Comparison of ENCODE assay signal across 4 fruit fly cellular contexts in the genomic region with DNA sequence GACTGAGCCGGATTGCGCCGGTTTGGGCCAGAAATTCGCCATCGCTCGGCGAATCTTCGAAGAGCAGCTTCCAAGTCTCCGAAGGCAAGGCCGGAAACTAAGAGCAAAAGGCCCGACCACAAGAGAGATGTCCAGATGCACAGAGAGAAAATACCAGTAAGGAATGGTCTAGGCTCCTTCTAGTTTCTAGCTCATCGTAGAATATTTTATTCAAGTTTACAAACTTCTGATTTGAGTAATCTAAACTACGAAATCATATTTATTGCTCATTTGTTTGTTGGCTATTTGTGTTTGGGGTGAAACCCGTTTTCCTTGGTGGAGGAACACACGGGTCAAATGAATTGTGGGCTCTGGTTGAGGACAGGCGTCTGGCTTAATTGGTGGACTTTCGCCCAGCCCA.
TF ChIP-seq lines count a peak whose summit lies in the region.

No protein-coding gene starts in this region.

- TF ChIP-seq CTCF in whole organism, embryonic (GFP tag; optimal IDR thresholded peaks at IDR 0.05; lab: Kevin White, UChicago) = no peak

TF ChIP-seq in whole organism, embryonic, 481 proteins besides CTCF, POLR2A, EP300 and RAD21:
- TF ChIP-seq CG8924 (tag; optimal IDR thresholded peaks at IDR 0.05; lab: Kevin White, UChicago) (no peak), ftz-f1 (GFP tag; optimal IDR thresholded peaks at IDR 0.05; lab: Kevin White, UChicago) (no peak), sens (GFP tag; lab: Kevin White, UChicago) (peak; percentile 51), vvl (GFP tag; IDR thresholded peaks at IDR 0.05; lab: Robert Waterston, UW) (no peak), CG7987 (GFP tag; optimal IDR thresholded peaks at IDR 0.05; lab: Kevin White, UChicago) (no peak), pan (optimal IDR thresholded peaks at IDR 0.05; lab: Kevin White, UChicago) (no peak), pan (GFP tag; optimal IDR thresholded peaks at IDR 0.05 in 1 of 2, IDR thresholded peaks at IDR 0.05 in 1 of 2) (no peak), bigmax (GFP tag; optimal IDR thresholded peaks at IDR 0.05; lab: Kevin White, UChicago) (no peak), CG17568 (GFP tag; optimal IDR thresholded peaks at IDR 0.05; lab: Kevin White, UChicago) (no peak), Med (GFP tag; lab: Kevin White, UChicago) (peak; percentile 65), fd102C (GFP tag; optimal IDR thresholded peaks at IDR 0.05; lab: Kevin White, UChicago) (no peak), nerfin-2 (GFP tag; IDR thresholded peaks at IDR 0.05; lab: Robert Waterston, UW; ENCODE audit: partially characterized antibody) (no peak), Hand (GFP tag; optimal IDR thresholded peaks at IDR 0.05; lab: Kevin White, UChicago) (no peak), Drgx (GFP tag; IDR thresholded peaks at IDR 0.05; lab: Robert Waterston, UW) (0 out of 2 replicates have a peak, but pooled peaks have one; percentile 32)
TF ChIP-seq in whole organism, embryonic: peak in this region for 3.

TF ChIP-seq in whole organism, prepupa, 60 proteins besides CTCF, POLR2A, EP300 and RAD21 (continues in another document):
- TF ChIP-seq CG15336 (GFP tag; IDR thresholded peaks at IDR 0.05; lab: Robert Waterston, UW) (peak; percentile 38; the same call in 1 of the 2 replicates), CG31627 (GFP tag; optimal IDR thresholded peaks at IDR 0.05; lab: Kevin White, UChicago) (peak; percentile 6), CG6276 (GFP tag; optimal IDR thresholded peaks at IDR 0.05; lab: Kevin White, UChicago) (peak; percentile 9), salr (GFP tag; optimal IDR thresholded peaks at IDR 0.05; lab: Kevin White, UChicago) (no peak), dsx (GFP tag; optimal IDR thresholded peaks at IDR 0.05; lab: Kevin White, UChicago; ENCODE audit: poor library complexity, severe bottlenecking) (no peak), lz (GFP tag; optimal IDR thresholded peaks at IDR 0.05; lab: Kevin White, UChicago) (peak; percentile 20), Eip93F (GFP tag; optimal IDR thresholded peaks at IDR 0.05; lab: Kevin White, UChicago) (no peak), svp (GFP tag; lab: Kevin White, UChicago) (no peak), CG7368 (GFP tag; optimal IDR thresholded peaks at IDR 0.05; lab: Kevin White, UChicago) (no peak), OdsH (GFP tag; optimal IDR thresholded peaks at IDR 0.05; lab: Kevin White, UChicago) (no peak), net (GFP tag; optimal IDR thresholded peaks at IDR 0.05; lab: Kevin White, UChicago) (peak; percentile 11), CG3919 (GFP tag; optimal IDR thresholded peaks at IDR 0.05; lab: Kevin White, UChicago) (peak; percentile 38), CG6163 (GFP tag; IDR thresholded peaks at IDR 0.05; lab: Robert Waterston, UW) (peak; percentile 72; the same call in 2 of the 3 replicates), acj6 (GFP tag; optimal IDR thresholded peaks at IDR 0.05; lab: Kevin White, UChicago) (peak; percentile 16), CG8119 (GFP tag; IDR thresholded peaks at IDR 0.05; lab: Robert Waterston, UW) (peak; percentile 40; the same call in 1 of the 3 replicates), CG6792 (GFP tag; optimal IDR thresholded peaks at IDR 0.05; lab: Kevin White, UChicago) (peak; percentile 36), CG9139 (GFP tag; optimal IDR thresholded peaks at IDR 0.05; lab: Kevin White, UChicago) (peak; percentile 12), CG8319 (GFP tag; optimal IDR thresholded peaks at IDR 0.05; lab: Kevin White, UChicago) (no peak), Lpt (GFP tag; optimal IDR thresholded peaks at IDR 0.05; lab: Kevin White, UChicago) (no peak), Smox (GFP tag; optimal IDR thresholded peaks at IDR 0.05; lab: Kevin White, UChicago) (no peak), eg (GFP tag; IDR thresholded peaks at IDR 0.05; lab: Robert Waterston, UW) (0 out of 3 replicates have a peak, but pooled peaks have one; percentile 16), CG1621 (tag; optimal IDR thresholded peaks at IDR 0.05; lab: Kevin White, UChicago) (no peak), CG10631 (GFP tag; optimal IDR thresholded peaks at IDR 0.05; lab: Kevin White, UChicago) (no peak), Ets21C (GFP tag; optimal IDR thresholded peaks at IDR 0.05; lab: Kevin White, UChicago) (no peak)

TF ChIP-seq in whole organism, pupa, 21 proteins besides CTCF, POLR2A, EP300 and RAD21:
- TF ChIP-seq CG10348 (GFP tag; IDR thresholded peaks at IDR 0.05; lab: Robert Waterston, UW) (no peak), gl (tag; optimal IDR thresholded peaks at IDR 0.05; lab: Kevin White, UChicago) (no peak), EcR (GFP tag; optimal IDR thresholded peaks at IDR 0.05; lab: Kevin White, UChicago) (no peak), CG14655 (GFP tag; optimal IDR thresholded peaks at IDR 0.05; lab: Kevin White, UChicago) (peak; percentile 59), CG8301 (tag; optimal IDR thresholded peaks at IDR 0.05; lab: Kevin White, UChicago) (peak; percentile 49), fd96Ca (GFP tag; IDR thresholded peaks at IDR 0.05; lab: Robert Waterston, UW) (no peak), CG32121 (GFP tag; IDR thresholded peaks at IDR 0.05; lab: Robert Waterston, UW) (0 out of 2 replicates have a peak, but pooled peaks have one; percentile 14), Ets98B (GFP tag; IDR thresholded peaks at IDR 0.05; lab: Robert Waterston, UW) (no peak; the same call in 1 of the 2 replicates), Pif1A (GFP tag; optimal IDR thresholded peaks at IDR 0.05; lab: Kevin White, UChicago) (no peak), CG15710 (tag; optimal IDR thresholded peaks at IDR 0.05; lab: Kevin White, UChicago) (no peak), rn (GFP tag; IDR thresholded peaks at IDR 0.05; lab: Robert Waterston, UW) (no peak), CG13204 (GFP tag; optimal IDR thresholded peaks at IDR 0.05; lab: Kevin White, UChicago) (no peak), Pif1B (GFP tag; optimal IDR thresholded peaks at IDR 0.05; lab: Kevin White, UChicago) (peak; percentile 6), CG12605 (GFP tag; IDR thresholded peaks at IDR 0.05; lab: Robert Waterston, UW) (no peak), CG17806 (tag; optimal IDR thresholded peaks at IDR 0.05; lab: Kevin White, UChicago) (no peak), CG4496 (GFP tag; IDR thresholded peaks at IDR 0.05; lab: Robert Waterston, UW) (peak; percentile 64), D1 (tag; optimal IDR thresholded peaks at IDR 0.05; lab: Kevin White, UChicago) (no peak), CG34367 (tag; optimal IDR thresholded peaks at IDR 0.05; lab: Kevin White, UChicago) (no peak), CG8159 (tag; optimal IDR thresholded peaks at IDR 0.05; lab: Kevin White, UChicago) (peak; percentile 14), CG9948 (tag; optimal IDR thresholded peaks at IDR 0.05; lab: Kevin White, UChicago) (no peak), Snoo (tag; optimal IDR thresholded peaks at IDR 0.05; lab: Kevin White, UChicago) (no peak)

TF ChIP-seq in whole organism, wandering third instar larva, 38 proteins besides CTCF, POLR2A, EP300 and RAD21:
- TF ChIP-seq Mio (GFP tag; optimal IDR thresholded peaks at IDR 0.05; lab: Kevin White, UChicago) = no peak
- no peak for TF ChIP-seq Jra (GFP tag; optimal IDR thresholded peaks at IDR 0.05; lab: Kevin White, UChicago)
- no peak for TF ChIP-seq Dif (GFP tag; optimal IDR thresholded peaks at IDR 0.05; lab: Kevin White, UChicago; ENCODE audit: partially characterized antibody)
- no peak for TF ChIP-seq lola (GFP tag; optimal IDR thresholded peaks at IDR 0.05; lab: Kevin White, UChicago)
- TF ChIP-seq HLH106 (tag; optimal IDR thresholded peaks at IDR 0.05; lab: Kevin White, UChicago) = peak; percentile 1
- TF ChIP-seq Sp1 (GFP tag; optimal IDR thresholded peaks at IDR 0.05; lab: Kevin White, UChicago) = no peak
- TF ChIP-seq woc (GFP tag; optimal IDR thresholded peaks at IDR 0.05; lab: Kevin White, UChicago) = no peak
- TF ChIP-seq N (GFP tag; optimal IDR thresholded peaks at IDR 0.05; lab: Kevin White, UChicago) = no peak
- no peak for TF ChIP-seq Hnf4 (GFP tag; optimal IDR thresholded peaks at IDR 0.05; lab: Kevin White, UChicago)
- TF ChIP-seq Myc (optimal IDR thresholded peaks at IDR 0.05; lab: Kevin White, UChicago) = no peak
- no peak for TF ChIP-seq Hr83 (GFP tag; optimal IDR thresholded peaks at IDR 0.05; lab: Kevin White, UChicago; ENCODE audit: poor library complexity, severe bottlenecking)
- TF ChIP-seq Dfd (GFP tag; optimal IDR thresholded peaks at IDR 0.05; lab: Kevin White, UChicago) = no peak
- no peak for TF ChIP-seq psq (GFP tag; optimal IDR thresholded peaks at IDR 0.05; lab: Kevin White, UChicago)
- TF ChIP-seq h (GFP tag; optimal IDR thresholded peaks at IDR 0.05; lab: Kevin White, UChicago) = peak; percentile 40
- TF ChIP-seq CG9705 (GFP tag; optimal IDR thresholded peaks at IDR 0.05; lab: Kevin White, UChicago) = no peak
- TF ChIP-seq ey (GFP tag; optimal IDR thresholded peaks at IDR 0.05; lab: Kevin White, UChicago) = no peak
- no peak for TF ChIP-seq GATAd (GFP tag; optimal IDR thresholded peaks at IDR 0.05; lab: Kevin White, UChicago)
- TF ChIP-seq OdsH (GFP tag; optimal IDR thresholded peaks at IDR 0.05; lab: Kevin White, UChicago) = no peak
- TF ChIP-seq fru (GFP tag; optimal IDR thresholded peaks at IDR 0.05; lab: Kevin White, UChicago) = peak; percentile 21
- no peak for TF ChIP-seq Hr78 (GFP tag; optimal IDR thresholded peaks at IDR 0.05; lab: Kevin White, UChicago)
- TF ChIP-seq tai (GFP tag; optimal IDR thresholded peaks at IDR 0.05; lab: Kevin White, UChicago) = no peak
- TF ChIP-seq pan (optimal IDR thresholded peaks at IDR 0.05; lab: Kevin White, UChicago) = no peak
- peak in 1 of 2 experiments; percentile 4 for TF ChIP-seq foxo (GFP tag; optimal IDR thresholded peaks at IDR 0.05; lab: Kevin White, UChicago)
- TF ChIP-seq jim (GFP tag; optimal IDR thresholded peaks at IDR 0.05; lab: Kevin White, UChicago) = no peak
- no peak for TF ChIP-seq brk (GFP tag; optimal IDR thresholded peaks at IDR 0.05; lab: Kevin White, UChicago)
- TF ChIP-seq sv (GFP tag; optimal IDR thresholded peaks at IDR 0.05; lab: Kevin White, UChicago) = no peak
- no peak for TF ChIP-seq sage (GFP tag; optimal IDR thresholded peaks at IDR 0.05; lab: Kevin White, UChicago)
- TF ChIP-seq br (GFP tag; optimal IDR thresholded peaks at IDR 0.05; lab: Kevin White, UChicago) = no peak
- no peak for TF ChIP-seq CG32264 (GFP tag; optimal IDR thresholded peaks at IDR 0.05; lab: Kevin White, UChicago)
- TF ChIP-seq Abd-B (GFP tag; optimal IDR thresholded peaks at IDR 0.05; lab: Kevin White, UChicago) = no peak
- no peak for TF ChIP-seq dsf (GFP tag; optimal IDR thresholded peaks at IDR 0.05; lab: Kevin White, UChicago; ENCODE audit: borderline replicate concordance)
- TF ChIP-seq dmrt93B (GFP tag; optimal IDR thresholded peaks at IDR 0.05; lab: Kevin White, UChicago) = no peak
TF ChIP-seq in whole organism, wandering third instar larva: peak in this region for 4.
